Worm (Caenorhabditis elegans): ENCODE data around the gene best-19.

ce11 chrIV:303264-303663, 19.8 kb downstream of the best-19 start:
- TF ChIP-seq unc-39 (tag; optimal IDR thresholded peaks at IDR 0.05): no peak
- TF ChIP-seq snpc-4 (tag; optimal IDR thresholded peaks at IDR 0.05): no peak
- no peak for TF ChIP-seq ceh-43 (GFP tag; optimal IDR thresholded peaks at IDR 0.05)
- no peak for TF ChIP-seq nhr-237 (tag; optimal IDR thresholded peaks at IDR 0.05)
- no peak for TF ChIP-seq ces-1 (GFP tag; optimal IDR thresholded peaks at IDR 0.05)
- TF ChIP-seq lsy-2 (tag; optimal IDR thresholded peaks at IDR 0.05): no peak
- no peak for TF ChIP-seq mab-5 (tag; optimal IDR thresholded peaks at IDR 0.05)
- no peak for TF ChIP-seq mep-1 (tag; optimal IDR thresholded peaks at IDR 0.05)
- no peak for TF ChIP-seq tbx-8 (GFP tag; optimal IDR thresholded peaks at IDR 0.05)
- no peak for TF ChIP-seq pha-4 (tag; optimal IDR thresholded peaks at IDR 0.05)
- TF ChIP-seq elt-3 (tag; optimal IDR thresholded peaks at IDR 0.05): no peak
- no peak for TF ChIP-seq ztf-11 (tag; optimal IDR thresholded peaks at IDR 0.05)
